Fruit fly (Drosophila melanogaster): Measurements from ENCODE around the gene Sirt7.

The Sirt7 gene

DNA sequence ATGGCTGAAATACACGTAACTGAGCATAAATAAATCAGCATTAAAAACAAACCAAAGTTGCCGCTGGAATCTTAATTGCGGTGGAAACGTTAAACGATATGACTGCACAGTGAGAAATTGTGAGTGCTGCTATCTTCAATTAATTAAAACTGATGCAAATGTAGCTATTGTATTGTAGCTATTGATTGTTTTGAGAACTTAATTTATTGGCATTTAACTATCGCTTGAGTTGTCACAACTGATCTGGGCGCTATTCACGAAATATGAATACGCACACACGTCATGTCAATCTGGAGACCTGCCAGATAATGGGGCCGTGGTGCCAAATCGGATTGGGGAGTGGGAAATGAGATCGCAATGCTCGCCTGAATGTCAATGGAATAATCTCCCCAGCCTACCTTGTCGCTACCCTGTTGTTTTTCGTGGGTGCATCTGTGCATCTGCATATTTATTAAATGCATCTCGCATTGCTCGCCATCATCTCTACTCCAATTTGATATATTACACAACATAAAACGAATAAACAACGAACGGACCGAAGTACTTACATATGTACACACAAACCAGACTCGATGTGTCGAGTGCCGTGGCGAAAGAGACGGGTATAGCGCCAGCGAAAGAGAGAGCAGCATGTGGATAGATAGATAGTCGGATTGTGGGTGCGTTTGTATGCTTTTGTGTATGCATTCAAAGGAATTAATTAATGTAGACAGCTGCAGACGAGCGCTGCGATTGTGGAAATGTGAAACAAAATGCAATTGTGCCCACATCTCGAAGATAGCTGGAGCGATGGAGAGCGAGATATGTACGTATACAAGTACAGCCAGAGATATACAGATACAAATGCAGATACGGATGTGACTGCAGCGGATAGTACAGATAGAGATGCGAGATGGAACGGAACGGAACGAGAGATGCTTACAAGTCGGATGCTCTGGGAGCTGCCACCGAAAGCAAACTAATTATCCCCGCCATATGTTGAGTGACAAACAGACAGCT, 28.0 kb downstream of the Sirt7 start (continued):
- peak; percentile 12 for TF ChIP-seq Nf-YC (tag; optimal IDR thresholded peaks at IDR 0.05)
- 0 out of 3 replicates have a peak, but pooled peaks have one; percentile 40 for TF ChIP-seq gce (GFP tag; IDR thresholded peaks at IDR 0.05)
- no peak for TF ChIP-seq Neu2 (GFP tag; optimal IDR thresholded peaks at IDR 0.05; ENCODE audit: borderline replicate concordance)
- 0 out of 3 replicates have a peak, but pooled peaks have one; percentile 11 for TF ChIP-seq otp (GFP tag; IDR thresholded peaks at IDR 0.05)
- no peak for TF ChIP-seq CG8359 (GFP tag; optimal IDR thresholded peaks at IDR 0.05; ENCODE audit: borderline replicate concordance)
- no peak for TF ChIP-seq CG14667 (GFP tag; IDR thresholded peaks at IDR 0.05)
- no peak for TF ChIP-seq CG9437 (GFP tag; optimal IDR thresholded peaks at IDR 0.05)
- TF ChIP-seq Dip2 (GFP tag; IDR thresholded peaks at IDR 0.05) = no peak
- TF ChIP-seq bbx (GFP tag; IDR thresholded peaks at IDR 0.05; ENCODE audit: partially characterized antibody) = no peak
- 0 out of 3 replicates have a peak, but pooled peaks have one; percentile 8 for TF ChIP-seq row (GFP tag; IDR thresholded peaks at IDR 0.05)
- TF ChIP-seq Dll (GFP tag; IDR thresholded peaks at IDR 0.05; ENCODE audit: partially characterized antibody) = no peak
- peak; percentile 21 for TF ChIP-seq Lhr (GFP tag; optimal IDR thresholded peaks at IDR 0.05)
- TF ChIP-seq pnt (GFP tag; optimal IDR thresholded peaks at IDR 0.05) = no peak
- TF ChIP-seq Pdp1 (GFP tag; optimal IDR thresholded peaks at IDR 0.05) = peak in 1 of 2 experiments; percentile 89
- TF ChIP-seq ac (GFP tag; optimal IDR thresholded peaks at IDR 0.05) = peak; percentile 63
- no peak for TF ChIP-seq schlank (tag; optimal IDR thresholded peaks at IDR 0.05)
- peak; percentile 25 for TF ChIP-seq stwl (tag; optimal IDR thresholded peaks at IDR 0.05)
- no peak for TF ChIP-seq ind (GFP tag; optimal IDR thresholded peaks at IDR 0.05)
- peak; percentile 13 for TF ChIP-seq Nf-YB (GFP tag; optimal IDR thresholded peaks at IDR 0.05)
- peak; percentile 46 for TF ChIP-seq bab2 (GFP tag; optimal IDR thresholded peaks at IDR 0.05)
- TF ChIP-seq CG3407 (GFP tag; optimal IDR thresholded peaks at IDR 0.05) = peak; percentile 57
- TF ChIP-seq CG17361 (GFP tag; IDR thresholded peaks at IDR 0.05) = 0 out of 3 replicates have a peak, but pooled peaks have one; percentile 12
- TF ChIP-seq CG17802 (tag; optimal IDR thresholded peaks at IDR 0.05) = no peak
- TF ChIP-seq Nf-YA (GFP tag; IDR thresholded peaks at IDR 0.05) = no peak
- TF ChIP-seq Fer3 (tag; optimal IDR thresholded peaks at IDR 0.05) = no peak
- no peak for TF ChIP-seq p53 (GFP tag; optimal IDR thresholded peaks at IDR 0.05)
- no peak for TF ChIP-seq zfh2 (GFP tag; optimal IDR thresholded peaks at IDR 0.05)
- peak; percentile 69 for TF ChIP-seq sens (GFP tag)
- peak; percentile 52 for TF ChIP-seq grn (GFP tag; optimal IDR thresholded peaks at IDR 0.05)
- TF ChIP-seq CG31365 (tag; optimal IDR thresholded peaks at IDR 0.05) = peak; percentile 1
- peak; percentile 38 for TF ChIP-seq CG2875 (GFP tag; optimal IDR thresholded peaks at IDR 0.05)
- peak; percentile 42 for TF ChIP-seq CG6254 (GFP tag; optimal IDR thresholded peaks at IDR 0.05)
- no peak for TF ChIP-seq CG12104 (GFP tag; optimal IDR thresholded peaks at IDR 0.05)
- TF ChIP-seq gcm (GFP tag; optimal IDR thresholded peaks at IDR 0.05) = peak; percentile 41
- peak; percentile 48 for TF ChIP-seq CG7987 (GFP tag; optimal IDR thresholded peaks at IDR 0.05)
- no peak for TF ChIP-seq CG9876 (GFP tag; optimal IDR thresholded peaks at IDR 0.05)
- peak in 1 of 3 experiments; percentile 8 for TF ChIP-seq lola (GFP tag; optimal IDR thresholded peaks at IDR 0.05)
- no peak for TF ChIP-seq Dfd (GFP tag; optimal IDR thresholded peaks at IDR 0.05)
- TF ChIP-seq gem (tag; optimal IDR thresholded peaks at IDR 0.05) = peak; percentile 11
- TF ChIP-seq dimm (GFP tag; IDR thresholded peaks at IDR 0.05) = no peak
- no peak for TF ChIP-seq CG5180 (GFP tag; optimal IDR thresholded peaks at IDR 0.05)
- peak; percentile 54 for TF ChIP-seq CG4707 (GFP tag; optimal IDR thresholded peaks at IDR 0.05)
- no peak for TF ChIP-seq Rx (GFP tag; IDR thresholded peaks at IDR 0.05)
- TF ChIP-seq CG17385 (GFP tag; optimal IDR thresholded peaks at IDR 0.05) = peak; percentile 29
- peak; percentile 47 for TF ChIP-seq CG1529 (GFP tag; optimal IDR thresholded peaks at IDR 0.05)
- TF ChIP-seq CG10979 (tag; optimal IDR thresholded peaks at IDR 0.05) = peak; percentile 1
- no peak for TF ChIP-seq CG18764 (GFP tag; optimal IDR thresholded peaks at IDR 0.05)

Measured in whole organism, embryonic.